Fruit fly (Drosophila melanogaster): ENCODE data around the gene Rpp20.
A peak's percentile ranks its signal among the peaks of the same experiment; 100 is the strongest.

DNA sequence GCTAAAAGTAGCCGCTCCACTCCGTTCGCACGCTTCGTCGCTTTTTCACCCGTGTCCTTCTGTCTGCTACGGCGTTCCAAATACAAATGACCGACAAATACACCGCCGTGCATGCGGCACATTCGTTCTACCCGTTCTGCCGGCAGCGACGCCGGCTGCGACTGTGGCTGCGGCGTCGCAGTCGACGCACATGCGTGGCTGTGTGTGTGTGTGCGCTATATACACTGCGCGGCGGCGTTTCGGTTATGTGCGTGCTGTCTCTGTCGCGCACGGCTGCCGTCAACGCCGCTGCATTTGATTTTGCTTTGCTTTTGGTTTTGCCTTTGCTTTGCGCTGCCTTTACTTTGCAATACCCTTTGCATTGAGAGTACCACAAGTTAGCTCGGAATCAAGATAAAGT lies 39.2 kb downstream of the Rpp20 start, which contains the start of gene zld:
- TF ChIP-seq Lpt (GFP tag; optimal IDR thresholded peaks at IDR 0.05) (no peak), Sox102F (GFP tag; optimal IDR thresholded peaks at IDR 0.05) (no peak), CG11762 (GFP tag; optimal IDR thresholded peaks at IDR 0.05; ENCODE audit: insufficient read depth) (no peak), spab (GFP tag; optimal IDR thresholded peaks at IDR 0.05) (no peak), CG6854 (GFP tag; optimal IDR thresholded peaks at IDR 0.05) (no peak), Eip75B (GFP tag; optimal IDR thresholded peaks at IDR 0.05) (no peak), cyc (GFP tag; optimal IDR thresholded peaks at IDR 0.05) (no peak), CG3032 (tag; optimal IDR thresholded peaks at IDR 0.05) (no peak), Eip78C (GFP tag) (peak; percentile 27), vri (GFP tag; optimal IDR thresholded peaks at IDR 0.05) (no peak)

Measured in whole organism, prepupa.